Worm (Caenorhabditis elegans): ENCODE results near the gene C54D2.6.
A peak's percentile ranks its signal among the peaks of the same experiment; 100 is the strongest.

Gene C54D2.6

DNA sequence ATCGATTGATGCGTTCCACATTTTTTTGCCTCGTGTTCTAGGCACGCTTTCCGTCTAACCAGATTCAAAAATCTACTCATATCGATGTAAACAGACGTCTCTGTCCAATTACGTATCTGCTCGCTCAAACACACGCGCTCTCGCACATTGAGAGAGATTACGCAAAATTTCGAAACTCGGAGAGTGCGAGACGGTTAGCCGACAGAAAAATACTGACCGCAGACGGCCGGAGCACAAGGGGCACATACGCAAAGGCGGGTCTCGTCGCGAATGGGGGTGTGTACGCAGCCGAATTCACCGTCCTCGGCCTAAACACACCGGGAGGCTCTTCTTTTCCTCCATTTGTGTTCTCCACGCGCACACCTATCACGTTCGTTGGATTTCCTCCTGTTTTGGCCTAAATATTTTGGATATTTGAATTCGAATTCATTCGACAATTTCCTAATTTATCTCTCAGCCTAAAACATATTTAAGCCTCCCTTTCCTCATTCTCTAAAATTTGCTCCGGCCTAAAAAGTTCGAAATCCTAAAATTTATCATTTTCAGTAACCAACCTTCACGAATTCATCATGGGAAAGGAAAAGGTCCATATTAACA is 24.1 kb downstream of the C54D2.6 start, which contains the start of gene eef-1A.2 (continued):
- TF ChIP-seq nhr-25 (tag; optimal IDR thresholded peaks at IDR 0.05; ENCODE audit: borderline replicate concordance, insufficient read depth) (peak; percentile 95), ztf-11 (tag; optimal IDR thresholded peaks at IDR 0.05) (no peak), lin-1 (GFP tag; IDR thresholded peaks at IDR 0.05) (peak; percentile 58; the same call in 1 of the 2 replicates), nhr-102 (tag; optimal IDR thresholded peaks at IDR 0.05) (peak; percentile 78), daf-16 (GFP tag; optimal IDR thresholded peaks at IDR 0.05) (peak; percentile 42 to 69), daf-16 (tag; optimal IDR thresholded peaks at IDR 0.05) (peak; percentile 97), ceh-20 (GFP tag; IDR thresholded peaks at IDR 0.05) (peak; percentile 84), daf-19 (GFP tag; conservative IDR thresholded peaks at IDR 0.05) (no peak), zfp-2 (tag; optimal IDR thresholded peaks at IDR 0.05) (peak; percentile 64), fkh-10 (GFP tag; optimal IDR thresholded peaks at IDR 0.05) (peak; percentile 99), lin-13 (GFP tag; optimal IDR thresholded peaks at IDR 0.05) (peak; percentile 89), nhr-76 (tag; optimal IDR thresholded peaks at IDR 0.05) (peak; percentile 30), mxl-3 (GFP tag; optimal IDR thresholded peaks at IDR 0.05) (peak; percentile 98), hif-1 (tag; optimal IDR thresholded peaks at IDR 0.05) (peak; percentile 40 to 97), mes-2 (tag; optimal IDR thresholded peaks at IDR 0.05; ENCODE audit: poor library complexity, severe bottlenecking) (peak; percentile 81), tra-1 (GFP tag; IDR thresholded peaks at IDR 0.05) (peak; percentile 90), mdt-29 (GFP tag; IDR thresholded peaks at IDR 0.05) (peak; percentile 86), hmg-1.1 (GFP tag; IDR thresholded peaks at IDR 0.05) (peak; percentile 96), unc-130 (GFP tag; optimal IDR thresholded peaks at IDR 0.05) (no peak), arid-1 (GFP tag; conservative IDR thresholded peaks at IDR 0.05) (peak; percentile 62), sdz-12 (GFP tag; optimal IDR thresholded peaks at IDR 0.05) (peak; percentile 35), ceh-62 (tag; optimal IDR thresholded peaks at IDR 0.05) (no peak), nhr-77 (tag; optimal IDR thresholded peaks at IDR 0.05) (peak; percentile 89), duxl-1 (tag; optimal IDR thresholded peaks at IDR 0.05; ENCODE audit: poor library complexity) (peak; percentile 73), nhr-111 (GFP tag; optimal IDR thresholded peaks at IDR 0.05) (no peak)

DNA sequence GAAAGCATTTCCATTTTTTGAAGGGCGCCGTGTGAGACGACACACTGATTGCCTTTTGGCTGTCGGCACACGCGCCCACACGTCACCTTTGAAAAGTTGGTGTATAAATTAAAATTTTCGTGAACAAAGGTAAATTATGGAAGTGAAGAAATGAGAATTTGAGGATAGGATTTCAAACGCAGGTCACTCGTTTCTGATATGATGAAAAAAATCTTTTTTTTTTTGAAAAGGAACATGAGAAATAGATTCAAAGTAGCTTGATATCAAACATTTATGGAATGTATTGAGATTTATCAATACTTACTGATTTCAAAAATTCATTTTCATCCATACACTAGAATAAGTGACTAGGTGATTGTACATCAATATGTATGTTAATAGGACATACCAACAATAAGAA is 29.8 kb downstream of the C54D2.6 start:
- TF ChIP-seq aha-1 (tag) = peak; percentile 91
- TF ChIP-seq unc-62 (GFP tag; optimal IDR thresholded peaks at IDR 0.05 in 1 of 2) = peak in 1 of 2 experiments; percentile 75
- no peak for TF ChIP-seq unc-62 (tag; optimal IDR thresholded peaks at IDR 0.05)
- no peak for TF ChIP-seq F26F4.8 (GFP tag; conservative IDR thresholded peaks at IDR 0.05)

DNA sequence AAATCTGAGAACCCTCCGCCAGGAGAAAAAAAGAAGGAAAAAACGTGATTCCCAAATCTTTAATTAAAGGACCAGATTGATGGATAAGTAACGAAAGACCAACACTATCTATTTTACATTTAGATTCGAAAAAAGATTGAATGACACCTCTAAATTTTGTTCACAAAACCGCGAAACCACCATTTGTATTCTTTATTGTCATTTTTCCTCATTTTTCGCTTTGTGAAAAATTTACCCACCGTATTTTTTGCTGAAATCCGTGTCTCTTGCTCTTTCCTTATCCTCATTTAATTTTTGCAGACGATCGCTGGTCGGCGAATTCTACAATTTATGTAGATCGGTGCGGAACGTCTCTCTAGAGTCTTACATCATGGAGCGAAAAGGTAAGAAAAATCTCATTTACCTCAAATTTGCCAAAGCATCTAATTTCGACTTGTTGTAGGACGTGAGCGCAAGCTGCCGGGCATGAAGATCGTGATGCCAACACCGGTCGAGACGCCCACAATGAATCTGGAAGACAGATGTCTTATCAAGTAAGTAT is 30.8 kb downstream of the C54D2.6 start, which contains the start of the genes sek-1 and R03G5.6:
Gene sek-1 (plus strand): TSS at position 301 of the 541 bp plus-strand sequence.
Gene R03G5.6 (minus strand): TSS at position 491 of the 541 bp plus-strand sequence.
- no peak for TF ChIP-seq Y48G9A.11 (GFP tag; IDR thresholded peaks at IDR 0.05)
- no peak for TF ChIP-seq nhr-42 (GFP tag; IDR thresholded peaks at IDR 0.05)
- no peak for TF ChIP-seq nhr-10 (tag; optimal IDR thresholded peaks at IDR 0.05)
- TF ChIP-seq F37D6.2 (tag; optimal IDR thresholded peaks at IDR 0.05) = no peak
- no peak for TF ChIP-seq dmd-9 (GFP tag; IDR thresholded peaks at IDR 0.05)
- no peak for TF ChIP-seq daf-19 (GFP tag; conservative IDR thresholded peaks at IDR 0.05)
- TF ChIP-seq ceh-44 (GFP tag; IDR thresholded peaks at IDR 0.05) = no peak
- no peak for TF ChIP-seq snpc-1.2 (GFP tag; IDR thresholded peaks at IDR 0.05)
- no peak for TF ChIP-seq tra-1 (GFP tag; IDR thresholded peaks at IDR 0.05)
- TF ChIP-seq lin-15B (tag; optimal IDR thresholded peaks at IDR 0.05) = no peak
- TF ChIP-seq mxl-3 (GFP tag; optimal IDR thresholded peaks at IDR 0.05) = no peak
- no peak for TF ChIP-seq zip-2 (tag; optimal IDR thresholded peaks at IDR 0.05)
- TF ChIP-seq lin-38 (GFP tag; IDR thresholded peaks at IDR 0.05) = no peak
- TF ChIP-seq daf-12 (tag; optimal IDR thresholded peaks at IDR 0.05) = no peak
- TF ChIP-seq daf-8 (GFP tag; IDR thresholded peaks at IDR 0.05) = no peak
- no peak for TF ChIP-seq vab-7 (GFP tag; IDR thresholded peaks at IDR 0.05)
- TF ChIP-seq mxl-2 (GFP tag; conservative IDR thresholded peaks at IDR 0.05) = no peak
- no peak for TF ChIP-seq ceh-28 (tag; optimal IDR thresholded peaks at IDR 0.05)
- no peak for TF ChIP-seq nhr-76 (tag; optimal IDR thresholded peaks at IDR 0.05)
- TF ChIP-seq dmd-8 (GFP tag; IDR thresholded peaks at IDR 0.05) = no peak
